Worm (Caenorhabditis elegans): ENCODE results near the gene ptp-4A2.

ce11 chrX:3919689-3920088, 23.4 kb downstream of the ptp-4A2 start:
- TF ChIP-seq snpc-1.2 (GFP tag; IDR thresholded peaks at IDR 0.05), result no peak
- TF ChIP-seq dmd-9 (GFP tag; IDR thresholded peaks at IDR 0.05), result no peak
- TF ChIP-seq snpc-4 (tag; optimal IDR thresholded peaks at IDR 0.05), result no peak
- no peak for TF ChIP-seq pha-4 (GFP tag; IDR thresholded peaks at IDR 0.05)
- TF ChIP-seq pha-4 (tag; optimal IDR thresholded peaks at IDR 0.05), result no peak
- TF ChIP-seq set-16 (GFP tag; IDR thresholded peaks at IDR 0.05), result no peak
- no peak for TF ChIP-seq hmg-1.1 (GFP tag; IDR thresholded peaks at IDR 0.05)
- no peak for TF ChIP-seq ceh-82 (tag; optimal IDR thresholded peaks at IDR 0.05)
- TF ChIP-seq ama-1 (optimal IDR thresholded peaks at IDR 0.05), result no peak
- TF ChIP-seq nhr-76 (tag; optimal IDR thresholded peaks at IDR 0.05), result no peak
- no peak for TF ChIP-seq fkh-10 (GFP tag; optimal IDR thresholded peaks at IDR 0.05)
- TF ChIP-seq lin-13 (GFP tag; optimal IDR thresholded peaks at IDR 0.05), result no peak
- TF ChIP-seq jun-1 (tag; optimal IDR thresholded peaks at IDR 0.05), result no peak
- no peak for TF ChIP-seq zfp-3 (GFP tag; conservative IDR thresholded peaks at IDR 0.05)

Data from whole organism, L4 larva.